Worm (Caenorhabditis elegans) whole organism, late embryonic: Measurements from ENCODE around the gene F37A4.4.

Experiments
- C08G9.2 ChIP-seq: sonication (generic microtip); optimal IDR thresholded peaks from 2 replicates; lab custom pipeline; 2016; ENCODE audit warnings: mild to moderate bottlenecking, missing genetic modification characterization, moderate library complexity, missing compliant biosample characterization
- K02D7.2 ChIP-seq: sonication (generic microtip); optimal IDR thresholded peaks from 2 replicates; lab custom pipeline; 2017; ENCODE audit warnings: mild to moderate bottlenecking, missing genetic modification characterization, missing compliant biosample characterization
- ama-1 ChIP-seq: fragments of 150-350 bp; optimal IDR thresholded peaks from 2 replicates; lab custom pipeline; 2014
- ceh-31 ChIP-seq: sonication (generic microtip); optimal IDR thresholded peaks from 2 replicates; lab custom pipeline; 2016; ENCODE audit warnings: missing genetic modification characterization, missing compliant biosample characterization
- ceh-48 ChIP-seq: sonication (generic microtip); optimal IDR thresholded peaks from 2 replicates; lab custom pipeline; 2016; ENCODE audit warnings: missing genetic modification characterization, inconsistent platforms, missing compliant biosample characterization
- hlh-15 ChIP-seq: sonication (generic microtip); optimal IDR thresholded peaks from 2 replicates; lab custom pipeline; 2016; ENCODE audit warnings: missing genetic modification characterization, missing compliant biosample characterization
- nhr-11 ChIP-seq: fragments of 150-350 bp; optimal IDR thresholded peaks from 2 replicates; lab custom pipeline; 2014; ENCODE audit warnings: missing biosample characterization, missing genetic modification characterization
- pax-1 ChIP-seq: fragments of 150-350 bp; optimal IDR thresholded peaks from 2 replicates; lab custom pipeline; 2014; ENCODE audit warnings: missing biosample characterization, missing genetic modification characterization

ce11 chrIII:6711590-6711989, 1.8 kb upstream of the F37A4.4 start, which contains the start of gene F37A4.5:
- TF ChIP-seq nhr-11 (tag; lab: Kevin White, UChicago) = no peak
- no peak for TF ChIP-seq C08G9.2 (tag; lab: Kevin White, UChicago)
- TF ChIP-seq ceh-48 (tag; lab: Kevin White, UChicago) = no peak
- TF ChIP-seq K02D7.2 (tag; lab: Kevin White, UChicago) = no peak
- no peak for TF ChIP-seq pax-1 (tag; lab: Kevin White, UChicago)
- TF ChIP-seq ama-1 (lab: Kevin White, UChicago) = no peak
- TF ChIP-seq ceh-31 (tag; lab: Kevin White, UChicago) = no peak
- TF ChIP-seq hlh-15 (tag; lab: Kevin White, UChicago) = no peak
